Fruit fly (Drosophila melanogaster): ENCODE results near the gene CG31465.

- TF ChIP-seq brk (GFP tag; optimal IDR thresholded peaks at IDR 0.05) (no peak), woc (GFP tag; optimal IDR thresholded peaks at IDR 0.05) (no peak), Mio (GFP tag; optimal IDR thresholded peaks at IDR 0.05) (no peak), Jra (GFP tag; optimal IDR thresholded peaks at IDR 0.05) (no peak), jim (GFP tag; optimal IDR thresholded peaks at IDR 0.05) (no peak), Hr83 (GFP tag; optimal IDR thresholded peaks at IDR 0.05; ENCODE audit: poor library complexity, severe bottlenecking) (no peak), Abd-B (GFP tag; optimal IDR thresholded peaks at IDR 0.05) (no peak), ey (GFP tag; optimal IDR thresholded peaks at IDR 0.05) (no peak), Dfd (GFP tag; optimal IDR thresholded peaks at IDR 0.05) (no peak), rgr (GFP tag; optimal IDR thresholded peaks at IDR 0.05) (no peak)
Measured at dm6 chr3R:21877636-21878035, 3.0 kb upstream of the CG31465 start, which contains the start of gene P5CDh2.
